Fruit fly (Drosophila melanogaster): ENCODE measurements around the gene CG7829.

Gene CG7829

dm6 chr3R:29798966-29799680, 18.4 kb downstream of the CG7829 start, which contains the start of the genes Rnb and Drice:
Rnb (minus strand) TSS chr3R:29799354.
Drice (plus strand) TSS chr3R:29799658.
- no peak for TF ChIP-seq CG10348 (GFP tag; IDR thresholded peaks at IDR 0.05)
- no peak for TF ChIP-seq rn (GFP tag; IDR thresholded peaks at IDR 0.05)
- TF ChIP-seq Ets98B (GFP tag; IDR thresholded peaks at IDR 0.05): no peak; the same call in 1 of the 2 replicates
- TF ChIP-seq CG14655 (GFP tag; optimal IDR thresholded peaks at IDR 0.05): no peak
- peak; percentile 20 for TF ChIP-seq CG34367 (tag; optimal IDR thresholded peaks at IDR 0.05)
- no peak for TF ChIP-seq gl (tag; optimal IDR thresholded peaks at IDR 0.05)
- peak; percentile 21; the same call in 1 of the 2 replicates for TF ChIP-seq CG32121 (GFP tag; IDR thresholded peaks at IDR 0.05)
- TF ChIP-seq CG8159 (tag; optimal IDR thresholded peaks at IDR 0.05): peak; percentile 52
- TF ChIP-seq CG13204 (GFP tag; optimal IDR thresholded peaks at IDR 0.05): no peak
- TF ChIP-seq Pif1A (GFP tag; optimal IDR thresholded peaks at IDR 0.05): no peak
- no peak for TF ChIP-seq CG8301 (tag; optimal IDR thresholded peaks at IDR 0.05)
- peak; percentile 98 for TF ChIP-seq EcR (GFP tag; optimal IDR thresholded peaks at IDR 0.05)
- TF ChIP-seq Snoo (tag; optimal IDR thresholded peaks at IDR 0.05): peak; percentile 3
- no peak for TF ChIP-seq Pif1B (GFP tag; optimal IDR thresholded peaks at IDR 0.05)
- peak; percentile 33 for TF ChIP-seq CG15710 (tag; optimal IDR thresholded peaks at IDR 0.05)
- peak; percentile 9 for TF ChIP-seq CG17806 (tag; optimal IDR thresholded peaks at IDR 0.05)
- TF ChIP-seq fd96Ca (GFP tag; IDR thresholded peaks at IDR 0.05): peak; percentile 26; the same call in 1 of the 3 replicates
- no peak for TF ChIP-seq CG12605 (GFP tag; IDR thresholded peaks at IDR 0.05)
- peak; percentile 46; the same call in 1 of the 3 replicates for TF ChIP-seq CG4496 (GFP tag; IDR thresholded peaks at IDR 0.05)
- TF ChIP-seq D1 (tag; optimal IDR thresholded peaks at IDR 0.05): no peak
- peak; percentile 11 for TF ChIP-seq CG9948 (tag; optimal IDR thresholded peaks at IDR 0.05)

- TF ChIP-seq gl (tag; optimal IDR thresholded peaks at IDR 0.05): no peak
- TF ChIP-seq Pif1B (GFP tag; optimal IDR thresholded peaks at IDR 0.05): no peak
- no peak for TF ChIP-seq Pif1A (GFP tag; optimal IDR thresholded peaks at IDR 0.05)
- TF ChIP-seq CG8159 (tag; optimal IDR thresholded peaks at IDR 0.05): no peak
- TF ChIP-seq D1 (tag; optimal IDR thresholded peaks at IDR 0.05): no peak
- TF ChIP-seq CG10348 (GFP tag; IDR thresholded peaks at IDR 0.05): no peak
- TF ChIP-seq CG12605 (GFP tag; IDR thresholded peaks at IDR 0.05): no peak
- TF ChIP-seq rn (GFP tag; IDR thresholded peaks at IDR 0.05): no peak
Observed at dm6 chr3R:29797183-29797582, 20.4 kb downstream of the CG7829 start.

- TF ChIP-seq CG8159 (tag; optimal IDR thresholded peaks at IDR 0.05): peak; percentile 86
- TF ChIP-seq CG4496 (GFP tag; IDR thresholded peaks at IDR 0.05): no peak
- TF ChIP-seq CG10348 (GFP tag; IDR thresholded peaks at IDR 0.05): no peak
- TF ChIP-seq CG8301 (tag; optimal IDR thresholded peaks at IDR 0.05): no peak
Observed at dm6 chr3R:29794161-29794882, 23.2 kb downstream of the CG7829 start, which contains the start of gene sro. sro (plus strand) TSS chr3R:29794597.

- TF ChIP-seq Snoo (tag; optimal IDR thresholded peaks at IDR 0.05): no peak
- TF ChIP-seq Pif1B (GFP tag; optimal IDR thresholded peaks at IDR 0.05): no peak
- TF ChIP-seq EcR (GFP tag; optimal IDR thresholded peaks at IDR 0.05): no peak
- no peak for TF ChIP-seq CG17806 (tag; optimal IDR thresholded peaks at IDR 0.05)
Observed at dm6 chr3R:29790183-29790582, 27.4 kb downstream of the CG7829 start.

- TF ChIP-seq rn (GFP tag; IDR thresholded peaks at IDR 0.05) (no peak), Snoo (tag; optimal IDR thresholded peaks at IDR 0.05) (peak; percentile 6)
Observed at dm6 chr3R:29787891-29788549, 29.5 kb downstream of the CG7829 start.

dm6 chr3R:29786016-29786996, 31.3 kb downstream of the CG7829 start:
- TF ChIP-seq CG9948 (tag; optimal IDR thresholded peaks at IDR 0.05) (peak; percentile 49), CG8301 (tag; optimal IDR thresholded peaks at IDR 0.05) (peak; percentile 53), CG34367 (tag; optimal IDR thresholded peaks at IDR 0.05) (no peak), D1 (tag; optimal IDR thresholded peaks at IDR 0.05) (no peak), Pif1A (GFP tag; optimal IDR thresholded peaks at IDR 0.05) (peak; percentile 87), Ets98B (GFP tag; IDR thresholded peaks at IDR 0.05) (0 out of 2 replicates have a peak, but pooled peaks have one; percentile 22), CG8159 (tag; optimal IDR thresholded peaks at IDR 0.05) (peak; percentile 71), CG14655 (GFP tag; optimal IDR thresholded peaks at IDR 0.05) (no peak), CG10348 (GFP tag; IDR thresholded peaks at IDR 0.05) (no peak), Snoo (tag; optimal IDR thresholded peaks at IDR 0.05) (peak; percentile 90), EcR (GFP tag; optimal IDR thresholded peaks at IDR 0.05) (no peak), gl (tag; optimal IDR thresholded peaks at IDR 0.05) (no peak), fd96Ca (GFP tag; IDR thresholded peaks at IDR 0.05) (peak; percentile 74), CG13204 (GFP tag; optimal IDR thresholded peaks at IDR 0.05) (no peak), CG12605 (GFP tag; IDR thresholded peaks at IDR 0.05) (no peak; the same call in 1 of the 2 replicates), CG32121 (GFP tag; IDR thresholded peaks at IDR 0.05) (peak; percentile 59; the same call in 1 of the 2 replicates), CG17806 (tag; optimal IDR thresholded peaks at IDR 0.05) (peak; percentile 63), Pif1B (GFP tag; optimal IDR thresholded peaks at IDR 0.05) (peak; percentile 77), rn (GFP tag; IDR thresholded peaks at IDR 0.05) (0 out of 2 replicates have a peak, but pooled peaks have one; percentile 28), CG15710 (tag; optimal IDR thresholded peaks at IDR 0.05) (no peak), CG4496 (GFP tag; IDR thresholded peaks at IDR 0.05) (peak; percentile 75)

Data from whole organism, pupa.